Fruit fly (Drosophila melanogaster) whole organism, embryonic: ENCODE data around the gene mRpS10.

Experiments used
- Adf1 ChIP-seq: fragments of 200-800 bp; sonication (Bioruptor generic); IDR thresholded peaks from 2 replicates; pipeline ENCODE4 v1.3.6; 2022; ENCODE audit warnings: missing biosample characterization, missing genetic modification characterization
- CG10462 ChIP-seq: fragments of 200-800 bp; sonication (Bioruptor generic); optimal IDR thresholded peaks from 2 replicates; lab custom pipeline; 2016; ENCODE audit warnings: missing biosample characterization, missing genetic modification characterization
- CG13287 ChIP-seq: fragments of 200-800 bp; sonication (Bioruptor generic); IDR thresholded peaks from 2 replicates; pipeline ENCODE4 v1.3.6; 2022; ENCODE audit warnings: missing biosample characterization, missing genetic modification characterization; ENCODE audit not compliant: partially characterized antibody
- CG17612 ChIP-seq: fragments of 200-800 bp; sonication (Bioruptor generic); IDR thresholded peaks from 2 replicates; pipeline ENCODE4 v1.3.6; 2022; ENCODE audit warnings: missing biosample characterization, missing genetic modification characterization
- Xrp1 ChIP-seq: fragments of 200-800 bp; sonication (Bioruptor generic); IDR thresholded peaks from 2 replicates; pipeline ENCODE4 v1.3.6; 2022; ENCODE audit warnings: missing biosample characterization, missing genetic modification characterization
- jing ChIP-seq: fragments of 200-800 bp; sonication (Bioruptor generic); optimal IDR thresholded peaks from 2 replicates; lab custom pipeline; 2018; ENCODE audit warnings: missing biosample characterization, mild to moderate bottlenecking, missing genetic modification characterization
- psq ChIP-seq: fragments of 200-800 bp; sonication (Bioruptor generic); optimal IDR thresholded peaks from 2 replicates; lab custom pipeline; 2017; ENCODE audit warnings: missing biosample characterization, missing genetic modification characterization
- scrt ChIP-seq: fragments of 200-800 bp; sonication (Bioruptor generic); optimal IDR thresholded peaks from 2 replicates; lab custom pipeline; 2018; ENCODE audit warnings: missing biosample characterization, mild to moderate bottlenecking, missing genetic modification characterization, moderate library complexity
- sr ChIP-seq: fragments of 200-800 bp; sonication (Bioruptor generic); IDR thresholded peaks from 3 replicates; pipeline ENCODE4 v1.3.6; 2022; ENCODE audit warnings: missing biosample characterization, missing genetic modification characterization
- unc-4 ChIP-seq: fragments of 200-800 bp; sonication (Bioruptor generic); IDR thresholded peaks from 2 replicates; pipeline ENCODE4 v1.3.6; 2022; ENCODE audit warnings: missing biosample characterization, missing genetic modification characterization; ENCODE audit not compliant: partially characterized antibody
- zfh1 ChIP-seq: fragments of 200-800 bp; sonication (Bioruptor generic); IDR thresholded peaks from 3 replicates; pipeline ENCODE4 v1.3.6; 2022; ENCODE audit warnings: missing biosample characterization, missing genetic modification characterization

dm6 chr3R:15268426-15268825 is 39.0 kb downstream of the mRpS10 start, which contains the start of the genes CG14864 and Zip88E:
- no peak for TF ChIP-seq jing (GFP tag; lab: Kevin White, UChicago)
- TF ChIP-seq psq (GFP tag; lab: Kevin White, UChicago), result no peak
- TF ChIP-seq sr (GFP tag; lab: Robert Waterston, UW), result no peak
- peak; percentile 49; the same call in 1 of the 2 replicates for TF ChIP-seq CG13287 (GFP tag; lab: Robert Waterston, UW)
- no peak for TF ChIP-seq CG10462 (GFP tag; lab: Kevin White, UChicago)
- TF ChIP-seq unc-4 (GFP tag; lab: Robert Waterston, UW), result no peak
- TF ChIP-seq CG17612 (GFP tag; lab: Robert Waterston, UW), result no peak
- no peak for TF ChIP-seq zfh1
- TF ChIP-seq Xrp1 (GFP tag; lab: Robert Waterston, UW), result no peak
- TF ChIP-seq scrt (GFP tag; lab: Kevin White, UChicago), result no peak
- TF ChIP-seq Adf1, result no peak
